Worm (Caenorhabditis elegans) whole organism, dauer: ENCODE measurements around the gene F36A4.4.

Source experiments
- unc-62 ChIP-seq: sonication (generic microtip); optimal IDR thresholded peaks from 2 replicates; lab custom pipeline; 2017; ENCODE audit warnings: missing biosample characterization, missing genetic modification reagents, missing genetic modification characterization

Gene F36A4.4

DNA sequence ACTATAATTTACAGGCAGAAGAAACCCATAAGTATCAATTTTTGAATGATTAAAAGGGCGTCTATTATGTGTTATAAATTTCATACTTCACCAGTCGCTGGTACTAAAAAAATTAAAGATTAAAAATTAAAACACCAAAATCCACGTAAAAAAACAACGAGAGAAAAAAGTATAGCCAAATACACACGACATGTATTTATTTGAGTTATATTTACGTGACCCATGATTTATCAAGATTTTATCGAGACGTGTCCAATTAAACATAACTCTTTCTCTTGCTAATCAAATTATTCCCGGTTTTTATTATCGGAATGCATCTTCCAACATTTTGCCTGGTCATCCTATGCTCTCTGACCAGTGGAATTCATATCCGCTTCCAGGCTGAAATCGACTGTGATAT, at the start of gene F36A4.4:
TSS of gene F36A4.4 (plus strand) at position 301 of the 400 bp plus-strand sequence.
- TF ChIP-seq unc-62, result no peak

DNA sequence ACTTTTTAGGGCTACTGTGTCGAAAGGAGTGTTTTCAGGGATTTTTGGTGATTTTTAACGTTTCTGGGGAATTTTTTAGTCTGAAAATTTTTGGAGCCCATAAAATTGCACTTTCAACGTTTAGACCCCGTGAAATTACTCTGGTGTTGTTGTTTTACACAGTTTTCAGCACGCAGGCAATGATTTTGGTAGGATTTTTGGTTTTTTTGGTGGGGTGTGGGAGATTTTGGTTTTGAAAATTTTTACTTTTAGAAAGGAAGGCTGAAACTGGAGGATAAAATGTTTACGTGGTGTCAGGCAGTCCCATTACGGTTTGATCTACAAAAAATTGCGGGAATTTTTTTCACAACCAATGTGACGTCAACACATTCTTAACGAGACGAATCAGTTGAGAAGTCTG, 49.1 kb upstream of the F36A4.4 start:
- no peak for TF ChIP-seq unc-62

DNA sequence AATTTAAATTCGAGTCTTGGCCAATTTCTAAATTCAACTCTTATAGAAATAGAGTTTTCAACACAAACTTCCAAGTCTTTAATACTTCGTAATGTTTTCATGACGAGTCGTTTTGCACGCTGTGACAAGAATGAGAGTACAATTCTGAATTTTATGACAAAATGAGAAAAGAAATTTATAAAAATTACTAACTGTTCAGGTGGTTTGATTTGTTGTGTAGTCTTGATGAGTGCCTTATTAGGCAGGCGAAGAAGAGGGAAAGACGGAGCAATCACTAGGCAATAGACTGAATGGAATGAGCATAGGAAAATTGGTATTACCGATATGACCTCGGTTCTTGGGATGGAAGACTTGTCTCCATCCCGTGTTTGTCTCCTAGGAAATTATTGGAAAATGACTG, 47.4 kb upstream of the F36A4.4 start, which contains the start of gene F30B5.11:
TSS of gene F30B5.11 (minus strand) at position 101 of the 400 bp plus-strand sequence.
- no peak for TF ChIP-seq unc-62

DNA sequence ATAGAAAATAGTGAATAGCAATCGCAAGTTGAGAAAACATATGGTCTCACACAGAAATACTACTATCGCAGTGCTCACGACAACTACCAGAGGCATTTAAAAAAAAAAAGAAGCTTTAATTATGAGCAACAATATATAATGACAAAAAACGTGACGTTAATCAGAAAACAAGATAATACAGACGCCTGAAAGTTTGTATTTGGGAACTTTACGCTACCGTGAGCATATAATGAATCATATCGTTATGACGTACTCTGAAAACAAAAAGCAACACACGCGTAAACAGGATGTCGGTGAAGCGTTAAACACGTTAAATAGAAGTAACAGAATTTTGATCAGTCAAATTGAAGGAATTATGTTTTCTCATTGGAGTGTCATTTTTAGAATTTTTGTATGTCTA, 41.6 kb upstream of the F36A4.4 start, which contains the start of gene srbc-71:
TSS of gene srbc-71 (minus strand) at position 101 of the 400 bp plus-strand sequence.
- no peak for TF ChIP-seq unc-62

DNA sequence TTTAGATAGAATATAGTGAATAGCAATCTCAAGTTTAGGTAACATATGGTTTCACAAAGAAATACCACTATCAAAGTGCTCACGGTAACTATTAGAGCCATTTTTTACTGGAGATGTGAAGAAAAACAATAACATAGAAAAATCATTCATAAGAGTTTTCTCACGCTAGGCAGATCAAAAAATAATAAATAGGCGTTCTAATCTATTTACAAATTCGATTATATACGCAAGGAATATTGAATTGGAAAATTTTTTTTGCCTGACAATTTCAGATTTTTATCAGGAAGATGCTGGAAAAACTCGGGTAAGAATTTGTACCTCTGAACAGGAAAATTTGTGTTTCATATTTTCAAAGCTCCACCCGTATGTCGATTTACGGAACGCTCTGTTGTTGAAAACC, 39.5 kb upstream of the F36A4.4 start, which contains the start of gene srbc-70:
TSS of gene srbc-70 (minus strand) at position 101 of the 400 bp plus-strand sequence.
- no peak for TF ChIP-seq unc-62

DNA sequence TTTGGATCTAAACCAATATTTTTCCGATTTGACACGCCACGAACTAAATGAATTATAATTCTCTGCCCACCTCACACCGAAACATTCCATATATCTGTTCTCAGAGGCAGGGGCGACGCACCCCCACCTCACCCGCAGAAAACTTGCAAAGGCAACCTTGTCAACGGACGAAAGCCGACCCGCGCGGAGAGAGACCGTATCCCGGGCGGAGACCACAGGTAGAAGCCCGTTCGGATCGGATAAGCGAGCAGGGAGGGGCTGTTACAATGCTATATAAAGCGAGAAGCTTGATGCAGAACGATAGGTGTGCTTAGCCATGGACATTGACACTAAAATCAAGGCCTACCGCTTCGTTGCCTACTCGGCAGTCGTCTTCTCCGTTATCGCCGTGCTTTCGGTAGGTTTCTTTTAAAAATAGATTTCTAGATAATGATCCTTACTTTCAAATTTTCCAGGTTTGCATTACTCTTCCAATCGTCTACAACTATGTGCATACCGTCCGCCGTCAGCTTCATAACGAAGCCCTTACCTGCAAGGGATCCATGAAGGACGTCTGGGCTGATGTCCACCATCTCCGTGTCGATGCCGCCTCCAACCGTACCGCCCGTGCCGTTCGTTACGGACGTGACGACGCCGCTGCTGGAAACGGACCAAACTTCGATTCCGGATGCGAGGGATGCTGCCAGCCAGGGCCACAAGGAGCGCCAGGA, 31.9 kb upstream of the F36A4.4 start, which contains the start of the genes zipt-2.2 and dpy-13:
TSS of gene zipt-2.2 (minus strand) at position 51 of the 710 bp plus-strand sequence.
TSS of gene dpy-13 (plus strand) at position 300 of the 710 bp plus-strand sequence.
- no peak for TF ChIP-seq unc-62

DNA sequence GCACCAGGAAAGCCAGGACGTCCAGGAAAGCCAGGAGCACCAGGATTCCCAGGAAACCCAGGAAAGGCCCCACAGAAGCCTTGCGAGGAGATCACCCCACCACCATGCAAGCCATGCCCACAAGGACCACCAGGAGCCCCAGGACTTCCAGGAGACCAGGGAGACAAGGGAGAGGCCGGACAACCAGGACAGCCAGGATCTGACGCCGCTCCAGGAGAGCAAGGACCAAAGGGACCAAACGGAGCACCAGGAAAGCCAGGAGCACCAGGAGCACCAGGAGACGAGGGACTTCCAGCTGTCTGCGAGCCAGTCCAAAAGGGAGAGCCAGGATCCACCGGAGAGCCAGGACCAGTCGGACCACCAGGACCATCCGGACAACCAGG, 31.4 kb upstream of the F36A4.4 start:
- TF ChIP-seq unc-62, result no peak

DNA sequence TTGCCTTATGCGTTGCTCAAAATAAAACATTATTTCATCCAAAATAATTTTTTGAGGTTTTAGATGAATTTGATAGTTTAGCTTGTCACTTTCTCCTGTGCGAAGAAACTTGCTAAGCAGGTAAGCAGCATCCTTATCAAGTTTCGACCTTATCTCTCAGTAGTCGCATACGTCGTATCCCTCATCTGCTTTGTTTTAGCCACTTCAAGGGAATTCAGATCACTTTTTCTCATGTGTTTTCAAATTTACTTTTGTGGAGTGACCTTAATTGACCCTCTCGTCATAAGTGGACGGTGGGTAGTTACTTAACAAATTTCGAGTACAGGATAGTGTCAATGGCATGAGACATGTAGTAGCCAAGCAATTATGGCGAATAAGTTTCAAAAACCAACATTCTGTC, 30.7 kb upstream of the F36A4.4 start:
- no peak for TF ChIP-seq unc-62

DNA sequence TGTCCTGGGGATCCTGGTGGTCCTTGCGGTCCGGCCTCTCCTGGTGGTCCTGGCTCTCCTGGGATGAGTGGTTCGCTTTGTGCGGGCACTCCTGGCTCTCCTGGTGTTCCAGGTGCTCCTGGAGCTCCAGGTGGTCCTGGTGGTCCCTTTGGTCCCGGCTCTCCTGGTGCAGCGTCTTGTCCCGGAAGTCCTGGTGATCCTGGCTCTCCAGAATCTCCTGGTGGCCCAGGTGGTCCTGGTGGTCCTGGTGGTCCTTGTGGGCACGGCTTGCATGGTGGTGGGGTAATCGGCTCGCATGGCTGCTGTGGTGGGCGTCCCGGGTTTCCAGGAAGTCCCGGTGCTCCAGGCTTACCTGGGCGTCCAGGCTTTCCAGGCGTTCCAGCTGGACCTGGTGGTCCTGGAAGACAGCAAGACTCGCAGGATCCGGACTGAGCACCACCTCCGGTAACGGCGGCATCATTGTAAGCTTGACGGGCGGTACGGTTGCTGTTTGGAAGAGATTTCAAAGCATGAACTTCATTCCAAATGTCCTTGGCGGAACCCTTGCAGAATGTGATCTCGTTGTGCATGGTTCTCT, 23.5 kb upstream of the F36A4.4 start:
- no peak for TF ChIP-seq unc-62

DNA sequence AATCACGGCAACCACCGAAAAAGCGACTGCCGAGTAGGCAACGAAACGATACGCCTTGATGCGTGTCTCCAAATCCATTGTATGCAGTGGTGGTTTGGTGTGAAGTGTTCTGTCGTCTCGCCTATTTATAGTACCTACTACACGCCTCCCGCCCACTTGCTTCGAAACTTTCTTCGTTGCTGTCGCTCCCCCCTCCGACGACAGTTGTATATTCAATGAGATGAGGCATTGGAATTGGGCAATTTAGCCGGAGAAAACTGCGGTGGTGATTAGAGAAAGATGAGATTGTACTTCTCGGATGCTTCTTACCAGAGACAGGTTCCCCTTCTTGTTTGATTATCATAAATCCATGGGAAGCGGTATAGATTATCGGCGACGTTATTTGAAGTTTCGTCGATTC, 22.9 kb upstream of the F36A4.4 start, which contains the start of gene col-34:
TSS of gene col-34 (minus strand) at position 101 of the 400 bp plus-strand sequence.
- TF ChIP-seq unc-62, result no peak

DNA sequence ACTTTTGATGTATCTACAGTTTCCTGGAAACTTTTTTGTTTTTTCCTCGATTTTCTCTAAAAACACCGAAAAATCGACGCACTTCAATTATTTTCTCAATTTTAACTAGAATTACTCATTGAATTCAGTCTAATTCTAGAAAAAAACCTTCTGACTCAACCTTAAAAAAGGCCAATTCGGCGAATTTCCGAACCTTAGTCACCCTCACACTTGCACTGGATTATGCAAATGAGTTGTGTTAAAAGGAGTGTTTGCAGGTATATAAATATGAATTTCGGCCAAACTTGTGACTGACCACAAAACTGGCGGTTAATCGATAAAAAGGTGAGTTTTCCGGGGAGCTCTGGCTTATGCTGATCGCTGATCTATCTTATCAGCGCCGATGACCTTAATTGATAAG, 20.9 kb upstream of the F36A4.4 start, which contains the start of gene ttr-20:
TSS of gene ttr-20 (plus strand) at position 301 of the 400 bp plus-strand sequence.
- TF ChIP-seq unc-62, result no peak

DNA sequence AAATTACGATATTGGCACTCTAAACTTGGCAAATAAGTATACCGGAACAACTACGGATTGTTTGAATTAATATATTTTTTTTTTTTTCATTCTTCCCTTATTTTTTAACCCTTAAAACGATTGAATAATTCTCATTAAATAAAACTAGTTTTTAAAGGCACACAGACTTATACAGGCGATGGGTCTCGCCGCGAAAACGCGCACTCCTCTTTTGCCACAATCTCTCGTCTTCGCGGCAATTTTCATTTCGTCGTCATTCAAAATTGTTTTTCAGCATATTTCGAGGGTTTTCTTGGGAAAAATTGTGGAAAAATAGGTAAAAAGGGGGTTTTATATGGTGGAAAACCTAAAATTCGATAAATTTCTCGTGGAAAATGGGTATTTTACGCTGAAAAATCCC, 20.1 kb upstream of the F36A4.4 start:
- no peak for TF ChIP-seq unc-62

DNA sequence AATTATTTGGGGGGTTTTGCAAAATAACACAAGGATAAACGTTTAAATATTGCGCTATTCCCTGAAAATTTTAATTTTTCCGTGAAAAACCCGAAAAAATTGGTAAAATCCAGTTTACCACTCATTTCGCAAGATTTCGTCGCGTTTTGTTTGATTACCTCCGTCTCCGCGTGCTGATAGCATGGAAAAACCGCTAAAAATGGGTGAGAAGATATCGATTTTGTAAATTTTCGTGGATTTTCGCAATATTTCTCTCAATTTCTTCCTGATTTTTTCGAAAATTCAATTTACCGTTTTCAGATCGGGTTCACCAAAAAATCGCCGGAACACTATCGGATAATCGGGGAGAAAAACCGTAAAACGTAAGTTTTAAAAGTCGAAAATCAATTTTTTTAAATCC, 19.6 kb upstream of the F36A4.4 start, which contains the start of gene ama-1:
TSS of gene ama-1 (plus strand) at position 301 of the 400 bp plus-strand sequence.
- TF ChIP-seq unc-62, result no peak

DNA sequence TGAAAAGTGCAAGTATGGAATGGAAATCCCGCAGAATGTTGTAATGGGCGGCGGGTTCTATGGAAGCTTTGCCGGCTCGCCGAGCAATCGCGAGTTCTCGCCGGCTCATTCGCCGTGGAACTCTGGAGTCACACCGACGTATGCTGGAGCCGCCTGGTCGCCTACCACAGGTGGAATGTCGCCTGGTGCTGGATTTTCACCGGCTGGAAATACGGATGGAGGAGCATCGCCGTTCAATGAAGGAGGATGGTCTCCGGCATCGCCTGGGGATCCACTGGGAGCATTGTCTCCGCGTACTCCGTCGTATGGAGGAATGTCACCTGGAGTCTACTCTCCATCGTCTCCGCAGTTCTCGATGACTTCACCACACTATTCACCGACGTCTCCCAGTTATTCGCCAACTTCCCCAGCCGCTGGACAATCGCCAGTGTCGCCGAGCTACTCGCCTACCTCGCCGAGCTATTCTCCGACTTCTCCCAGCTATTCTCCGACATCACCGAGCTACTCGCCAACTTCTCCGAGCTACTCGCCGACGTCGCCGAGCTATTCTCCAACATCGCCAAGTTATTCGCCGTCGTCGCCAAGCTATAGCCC, 12.3 kb upstream of the F36A4.4 start:
- TF ChIP-seq unc-62, result no peak

DNA sequence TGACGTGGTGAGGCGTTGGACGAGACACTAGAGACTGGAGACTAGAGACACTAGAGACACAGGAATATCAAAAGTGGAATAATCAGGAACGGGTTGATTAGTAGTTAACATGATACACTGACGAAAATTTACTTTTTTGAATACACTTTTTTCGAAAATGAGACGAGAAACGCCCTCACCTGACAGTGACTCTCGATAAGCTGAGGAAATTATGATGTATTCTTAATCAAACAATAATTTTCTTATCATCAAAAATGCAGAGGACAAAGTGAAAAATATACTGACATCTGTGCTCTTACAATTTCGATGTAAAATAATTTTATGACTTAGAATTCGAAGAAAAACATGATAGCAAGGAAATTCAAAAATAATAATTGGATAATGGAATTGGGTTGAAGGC, 8.0 kb upstream of the F36A4.4 start:
- no peak for TF ChIP-seq unc-62

DNA sequence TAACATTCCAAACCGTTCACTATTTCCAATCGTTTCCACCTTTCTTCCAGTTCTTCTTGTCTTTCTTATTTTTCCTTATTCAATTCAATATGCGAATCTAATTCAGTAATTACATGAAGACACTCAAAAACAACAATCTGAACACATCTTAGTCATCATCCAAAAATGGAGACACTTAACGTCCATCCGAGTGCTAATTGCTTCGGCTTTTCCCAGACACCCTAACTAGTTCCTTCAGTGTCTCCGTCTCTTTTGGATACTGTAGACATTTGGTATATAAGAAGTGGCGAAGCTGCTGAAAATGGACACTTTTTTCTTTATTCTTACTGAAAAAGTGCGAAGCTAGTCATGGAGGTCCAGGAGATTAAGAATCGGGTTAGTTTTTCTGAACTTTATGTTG, 4.4 kb upstream of the F36A4.4 start, which contains the start of gene col-33:
TSS of gene col-33 (plus strand) at position 301 of the 400 bp plus-strand sequence.
- TF ChIP-seq unc-62, result no peak

DNA sequence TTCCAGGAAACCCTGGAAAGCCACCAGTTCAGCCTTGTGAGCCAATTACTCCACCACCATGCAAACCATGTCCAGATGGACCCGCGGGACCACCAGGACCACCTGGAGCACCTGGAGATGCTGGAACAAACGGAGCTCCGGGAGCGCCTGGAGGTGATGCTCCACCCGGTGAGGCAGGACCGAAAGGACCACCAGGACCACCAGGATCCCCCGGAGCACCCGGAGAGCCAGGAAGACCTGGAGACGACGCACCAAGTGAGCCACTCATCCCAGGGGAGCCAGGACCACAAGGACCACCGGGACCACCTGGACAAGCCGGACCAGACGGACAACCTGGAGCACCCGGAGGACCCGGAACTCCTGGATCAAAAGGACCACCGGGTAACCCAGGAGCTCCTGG, 2.8 kb upstream of the F36A4.4 start:
- TF ChIP-seq unc-62, result no peak
